Fruit fly (Drosophila melanogaster) whole organism, embryonic: Measurements from ENCODE around the gene CG13313.
A peak's percentile ranks its signal among the peaks of the same experiment; 100 is the strongest.

Experiments used
- ATbp ChIP-seq: fragments of 200-800 bp; sonication (Bioruptor generic); optimal IDR thresholded peaks from 2 replicates; lab custom pipeline; 2017; ENCODE audit warnings: missing biosample characterization, mild to moderate bottlenecking, missing genetic modification characterization, missing genetic modification reagents
- Ada2b ChIP-seq: fragments of 200-800 bp; sonication (Bioruptor generic); IDR thresholded peaks from 2 replicates; pipeline ENCODE4 v1.3.6; 2022; ENCODE audit warnings: missing biosample characterization, missing genetic modification characterization
- CG10147 ChIP-seq: fragments of 200-800 bp; sonication (Bioruptor generic); optimal IDR thresholded peaks from 2 replicates; lab custom pipeline; 2019; ENCODE audit warnings: missing biosample characterization, mild to moderate bottlenecking, missing genetic modification characterization, moderate library complexity
- CG10565 ChIP-seq: fragments of 200-800 bp; sonication (Bioruptor generic); optimal IDR thresholded peaks from 3 replicates; lab custom pipeline; 2016; ENCODE audit warnings: missing biosample characterization, mild to moderate bottlenecking, missing genetic modification characterization
- CG11398 ChIP-seq: fragments of 200-800 bp; sonication (Bioruptor generic); optimal IDR thresholded peaks from 2 replicates; lab custom pipeline; 2016; ENCODE audit warnings: missing biosample characterization, missing genetic modification characterization
- CG11696 ChIP-seq: fragments of 200-800 bp; sonication (Bioruptor generic); IDR thresholded peaks from 2 replicates; pipeline ENCODE4 v1.3.6; 2022; ENCODE audit warnings: missing biosample characterization, missing genetic modification characterization
- CG11723 ChIP-seq: fragments of 200-800 bp; sonication (Bioruptor generic); optimal IDR thresholded peaks from 2 replicates; lab custom pipeline; 2017; ENCODE audit warnings: missing biosample characterization, mild to moderate bottlenecking, missing genetic modification characterization
- CG13775 ChIP-seq: fragments of 200-800 bp; sonication (Bioruptor generic); optimal IDR thresholded peaks from 3 replicates; lab custom pipeline; 2017; ENCODE audit warnings: missing biosample characterization, mild to moderate bottlenecking, missing genetic modification characterization
- CG16779 ChIP-seq: fragments of 200-800 bp; sonication (Bioruptor generic); IDR thresholded peaks from 2 replicates; pipeline ENCODE4 v1.3.6; 2022; ENCODE audit warnings: missing biosample characterization, missing genetic modification characterization
- CG17361 ChIP-seq: fragments of 200-800 bp; sonication (Bioruptor generic); IDR thresholded peaks from 3 replicates; pipeline ENCODE4 v1.3.6; 2022; ENCODE audit warnings: missing biosample characterization, missing genetic modification characterization
- CG18764 ChIP-seq: fragments of 200-800 bp; sonication (Bioruptor generic); optimal IDR thresholded peaks from 3 replicates; lab custom pipeline; 2016; ENCODE audit warnings: missing biosample characterization, missing genetic modification characterization
- CG34376 ChIP-seq: fragments of 200-800 bp; sonication (Bioruptor generic); optimal IDR thresholded peaks from 2 replicates; lab custom pipeline; 2018; ENCODE audit warnings: missing biosample characterization, mild to moderate bottlenecking, missing genetic modification characterization
- CG4282 ChIP-seq: fragments of 200-800 bp; sonication (Bioruptor generic); optimal IDR thresholded peaks from 2 replicates; lab custom pipeline; 2016; ENCODE audit warnings: missing biosample characterization, missing genetic modification characterization
- CG9437 ChIP-seq: fragments of 200-800 bp; sonication (Bioruptor generic); optimal IDR thresholded peaks from 2 replicates; lab custom pipeline; 2018; ENCODE audit warnings: missing biosample characterization, mild to moderate bottlenecking, missing genetic modification characterization
- CG9932 ChIP-seq: fragments of 200-800 bp; sonication (Bioruptor generic); IDR thresholded peaks from 2 replicates; pipeline ENCODE4 v1.3.6; 2022; ENCODE audit warnings: missing biosample characterization, missing genetic modification characterization
- Chrac-16 ChIP-seq: fragments of 200-800 bp; sonication (Bioruptor generic); optimal IDR thresholded peaks from 3 replicates; lab custom pipeline; 2016; ENCODE audit warnings: missing biosample characterization, missing genetic modification characterization
- Dp ChIP-seq: fragments of 200-800 bp; sonication (Bioruptor generic); optimal IDR thresholded peaks from 2 replicates; lab custom pipeline; 2018; ENCODE audit warnings: missing biosample characterization, mild to moderate bottlenecking, missing genetic modification characterization, moderate library complexity
- E2f1 ChIP-seq: fragments of 200-800 bp; sonication (Bioruptor generic); IDR thresholded peaks from 2 replicates; pipeline ENCODE4 v1.3.6; 2022; ENCODE audit warnings: missing biosample characterization, missing genetic modification characterization
- Eip74EF ChIP-seq, 2 experiments: fragments of 200-800 bp in 1 of 2; fragments of >200 bp in 1 of 2; sonication (Bioruptor generic) in 1 of 2; optimal IDR thresholded peaks; 2 replicates each; lab custom pipeline; 2017 to 2019; ENCODE audit warnings: missing biosample characterization in 2 of 2, missing genetic modification characterization in 2 of 2, mild to moderate bottlenecking in 1 of 2, moderate library complexity in 1 of 2
- Fer3 ChIP-seq: fragments of 200-800 bp; sonication (Bioruptor generic); optimal IDR thresholded peaks from 2 replicates; lab custom pipeline; 2018; ENCODE audit warnings: missing biosample characterization, mild to moderate bottlenecking, missing genetic modification characterization, moderate library complexity
- H15 ChIP-seq: fragments of 200-800 bp; sonication (Bioruptor generic); IDR thresholded peaks from 3 replicates; pipeline ENCODE4 v1.3.6; 2022; ENCODE audit warnings: missing biosample characterization, missing genetic modification characterization
- H2.0 ChIP-seq: fragments of 200-800 bp; sonication (Bioruptor generic); IDR thresholded peaks from 2 replicates; pipeline ENCODE4 v1.3.6; 2022; ENCODE audit warnings: missing biosample characterization, missing genetic modification characterization
- Hr3 ChIP-seq: fragments of 200-800 bp; sonication (Bioruptor generic); optimal IDR thresholded peaks from 3 replicates; lab custom pipeline; 2016; ENCODE audit warnings: missing biosample characterization, missing genetic modification characterization
- Lpt ChIP-seq: fragments of >200 bp; optimal IDR thresholded peaks from 2 replicates; lab custom pipeline; 2018; ENCODE audit warnings: missing biosample characterization, missing genetic modification characterization
- Mad ChIP-seq: fragments of 200-800 bp; sonication (Bioruptor generic); optimal IDR thresholded peaks from 2 replicates; lab custom pipeline; 2016; ENCODE audit warnings: missing biosample characterization, missing genetic modification characterization
- Sox102F ChIP-seq: fragments of 200-800 bp; sonication (Bioruptor generic); optimal IDR thresholded peaks from 2 replicates; lab custom pipeline; 2018; ENCODE audit warnings: missing biosample characterization, mild to moderate bottlenecking, missing genetic modification characterization, moderate library complexity
- Spps ChIP-seq: fragments of 200-800 bp; sonication (Bioruptor generic); optimal IDR thresholded peaks from 2 replicates; lab custom pipeline; 2018; ENCODE audit warnings: missing biosample characterization, mild to moderate bottlenecking, missing genetic modification characterization
- Ssrp ChIP-seq: fragments of 200-800 bp; sonication (Bioruptor generic); optimal IDR thresholded peaks from 2 replicates; lab custom pipeline; 2018; ENCODE audit warnings: missing biosample characterization, mild to moderate bottlenecking, missing genetic modification characterization, moderate library complexity
- YL-1 ChIP-seq: fragments of 200-800 bp; sonication (Bioruptor generic); optimal IDR thresholded peaks from 3 replicates; lab custom pipeline; 2017; ENCODE audit warnings: missing biosample characterization, mild to moderate bottlenecking, missing genetic modification characterization
- ab ChIP-seq: fragments of 200-800 bp; sonication (Bioruptor generic); optimal IDR thresholded peaks from 2 replicates; lab custom pipeline; 2016; ENCODE audit warnings: missing biosample characterization, missing genetic modification characterization
- abd-A ChIP-seq: fragments of 200-800 bp; sonication (Bioruptor generic); optimal IDR thresholded peaks from 3 replicates; lab custom pipeline; 2019; ENCODE audit warnings: missing biosample characterization, mild to moderate bottlenecking, missing genetic modification characterization, moderate library complexity
- ase ChIP-seq: fragments of 200-800 bp; sonication (Bioruptor generic); IDR thresholded peaks from 3 replicates; pipeline ENCODE4 v1.3.6; 2022; ENCODE audit warnings: missing biosample characterization, missing genetic modification characterization
- az2 ChIP-seq: fragments of 200-800 bp; sonication (Bioruptor generic); optimal IDR thresholded peaks from 3 replicates; lab custom pipeline; 2016; ENCODE audit warnings: missing biosample characterization, missing genetic modification characterization
- dan ChIP-seq: fragments of 200-800 bp; sonication (Bioruptor generic); IDR thresholded peaks from 2 replicates; pipeline ENCODE4 v1.3.6; 2022; ENCODE audit warnings: missing biosample characterization, missing genetic modification characterization
- dimm ChIP-seq: fragments of 200-800 bp; sonication (Bioruptor generic); IDR thresholded peaks from 2 replicates; pipeline ENCODE4 v1.3.6; 2022; ENCODE audit warnings: missing biosample characterization, missing genetic modification characterization
- fru ChIP-seq: fragments of >200 bp; optimal IDR thresholded peaks from 2 replicates; lab custom pipeline; 2017
- gcm2 ChIP-seq: fragments of 200-800 bp; sonication (Bioruptor generic); optimal IDR thresholded peaks from 2 replicates; lab custom pipeline; 2016; ENCODE audit warnings: missing biosample characterization, missing genetic modification characterization
- gem ChIP-seq: fragments of 200-800 bp; sonication (Bioruptor generic); optimal IDR thresholded peaks from 2 replicates; lab custom pipeline; 2019; ENCODE audit warnings: missing biosample characterization, mild to moderate bottlenecking, missing genetic modification characterization, moderate library complexity
- jigr1 ChIP-seq: fragments of 200-800 bp; sonication (Bioruptor generic); IDR thresholded peaks from 3 replicates; pipeline ENCODE4 v1.3.6; 2022; ENCODE audit warnings: missing biosample characterization, missing genetic modification characterization
- kni ChIP-seq: fragments of 200-800 bp; sonication (Bioruptor generic); optimal IDR thresholded peaks from 3 replicates; lab custom pipeline; 2017; ENCODE audit warnings: mild to moderate bottlenecking, missing biosample characterization, missing genetic modification reagents, missing genetic modification characterization
- knrl ChIP-seq: fragments of 200-800 bp; sonication (Bioruptor generic); IDR thresholded peaks from 3 replicates; pipeline ENCODE4 v1.3.6; 2022; ENCODE audit warnings: missing biosample characterization, missing genetic modification characterization; ENCODE audit not compliant: partially characterized antibody
- maf-S ChIP-seq: fragments of 200-800 bp; sonication (Bioruptor generic); optimal IDR thresholded peaks from 2 replicates; lab custom pipeline; 2016; ENCODE audit warnings: missing biosample characterization, missing genetic modification characterization
- nerfin-2 ChIP-seq: fragments of 200-800 bp; sonication (Bioruptor generic); IDR thresholded peaks from 2 replicates; pipeline ENCODE4 v1.3.6; 2022; ENCODE audit warnings: missing biosample characterization, missing genetic modification characterization; ENCODE audit not compliant: partially characterized antibody
- row ChIP-seq: fragments of 200-800 bp; sonication (Bioruptor generic); IDR thresholded peaks from 3 replicates; pipeline ENCODE4 v1.3.6; 2022; ENCODE audit warnings: missing biosample characterization, missing genetic modification characterization
- shn ChIP-seq: fragments of 200-800 bp; sonication (Bioruptor generic); optimal IDR thresholded peaks from 3 replicates; lab custom pipeline; 2016; ENCODE audit warnings: missing biosample characterization, missing genetic modification characterization
- sima ChIP-seq: fragments of 200-800 bp; sonication (Bioruptor generic); optimal IDR thresholded peaks from 2 replicates; lab custom pipeline; 2016; ENCODE audit warnings: missing biosample characterization, missing genetic modification characterization
- sisA ChIP-seq: fragments of 200-800 bp; sonication (Bioruptor generic); IDR thresholded peaks from 2 replicates; pipeline ENCODE4 v1.3.6; 2022; ENCODE audit warnings: missing biosample characterization, missing genetic modification characterization
- sqz ChIP-seq: fragments of 200-800 bp; sonication (Bioruptor generic); optimal IDR thresholded peaks from 3 replicates; lab custom pipeline; 2018; ENCODE audit warnings: missing biosample characterization, mild to moderate bottlenecking, missing genetic modification characterization
- tgo ChIP-seq: fragments of 200-800 bp; sonication (Bioruptor generic); IDR thresholded peaks from 3 replicates; pipeline ENCODE4 v1.3.6; 2022; ENCODE audit warnings: missing biosample characterization, missing genetic modification characterization
- vvl ChIP-seq: fragments of 200-800 bp; sonication (Bioruptor generic); IDR thresholded peaks from 2 replicates; pipeline ENCODE4 v1.3.6; 2022; ENCODE audit warnings: missing biosample characterization, missing genetic modification characterization
- z ChIP-seq: fragments of 200-800 bp; sonication (Bioruptor generic); IDR thresholded peaks from 3 replicates; pipeline ENCODE4 v1.3.6; 2022; ENCODE audit warnings: missing biosample characterization, missing genetic modification characterization
- zfh2 ChIP-seq: fragments of 200-800 bp; sonication (Bioruptor generic); optimal IDR thresholded peaks from 2 replicates; lab custom pipeline; 2016; ENCODE audit warnings: missing biosample characterization, missing genetic modification characterization

The CG13313 gene

dm6 chr3L:8950955-8951354 is 7.7 kb upstream of the CG13313 start (continued):
- TF ChIP-seq Sox102F (GFP tag; lab: Kevin White, UChicago) (peak; percentile 78), ase (GFP tag; lab: Robert Waterston, UW) (no peak), CG9437 (GFP tag; lab: Kevin White, UChicago) (peak; percentile 62), CG18764 (GFP tag; lab: Kevin White, UChicago) (peak; percentile 10), Ssrp (peak; percentile 67), tgo (GFP tag; lab: Robert Waterston, UW) (peak; percentile 38; the same call in 1 of the 3 replicates), Eip74EF (GFP tag; optimal IDR thresholded peaks at IDR 0.05; lab: Kevin White, UChicago) (peak in 1 of 2 experiments; percentile 13), CG9932 (GFP tag; lab: Robert Waterston, UW) (no peak), kni (GFP tag; lab: Kevin White, UChicago) (no peak), Dp (GFP tag; lab: Kevin White, UChicago) (no peak), sima (GFP tag; lab: Kevin White, UChicago) (no peak), Mad (GFP tag; lab: Kevin White, UChicago) (no peak), YL-1 (GFP tag; lab: Kevin White, UChicago) (peak; percentile 1), E2f1 (peak; percentile 58; the same call in 1 of the 2 replicates), H15 (GFP tag; lab: Robert Waterston, UW) (no peak), z (GFP tag; lab: Robert Waterston, UW) (no peak), fru (lab: Kevin White, UChicago) (no peak), Fer3 (tag; lab: Kevin White, UChicago) (peak; percentile 55), sisA (peak; percentile 47; the same call in 1 of the 2 replicates), CG34376 (GFP tag; lab: Kevin White, UChicago) (no peak), CG10147 (GFP tag; lab: Kevin White, UChicago) (no peak), maf-S (GFP tag; lab: Kevin White, UChicago) (no peak), row (peak; percentile 51; the same call in 2 of the 3 replicates), Spps (tag; lab: Kevin White, UChicago) (no peak), Hr3 (GFP tag; lab: Kevin White, UChicago) (peak; percentile 60), Ada2b (peak; percentile 29; the same call in 1 of the 2 replicates), sqz (GFP tag; lab: Kevin White, UChicago) (no peak), CG10565 (no peak), CG13775 (GFP tag; lab: Kevin White, UChicago) (peak; percentile 23), CG11723 (GFP tag; lab: Kevin White, UChicago) (peak; percentile 5), gcm2 (GFP tag; lab: Kevin White, UChicago) (no peak), abd-A (tag; lab: Kevin White, UChicago) (no peak), zfh2 (GFP tag; lab: Kevin White, UChicago) (no peak), knrl (no peak), CG11398 (no peak), CG16779 (GFP tag; lab: Robert Waterston, UW) (no peak), Chrac-16 (GFP tag; lab: Kevin White, UChicago) (peak; percentile 18), Lpt (GFP tag; lab: Kevin White, UChicago) (no peak), nerfin-2 (GFP tag; lab: Robert Waterston, UW) (no peak), shn (no peak), ab (GFP tag; lab: Kevin White, UChicago) (no peak), dimm (GFP tag; lab: Robert Waterston, UW) (no peak), dan (GFP tag; lab: Robert Waterston, UW) (no peak), az2 (GFP tag; lab: Kevin White, UChicago) (peak; percentile 45), vvl (GFP tag; lab: Robert Waterston, UW) (0 out of 2 replicates have a peak, but pooled peaks have one; percentile 52), jigr1 (GFP tag; lab: Robert Waterston, UW) (no peak), H2.0 (0 out of 2 replicates have a peak, but pooled peaks have one; percentile 20), CG11696 (GFP tag; lab: Robert Waterston, UW) (no peak), gem (tag; lab: Kevin White, UChicago) (peak; percentile 76), ATbp (peak; percentile 34), CG4282 (GFP tag; lab: Kevin White, UChicago) (no peak), CG17361 (peak; percentile 83)
